Fruit fly (Drosophila melanogaster) Kc167 (cell line): ENCODE results near the gene CG42553.

ENCODE experiments used
- h ChIP-seq: fragments of >200 bp; optimal IDR thresholded peaks from 3 replicates; lab custom pipeline; 2018; ENCODE audit warnings: missing external identifiers
- psq ChIP-seq: fragments of >200 bp; optimal IDR thresholded peaks from 2 replicates; lab custom pipeline; 2017; ENCODE audit warnings: missing external identifiers

DNA sequence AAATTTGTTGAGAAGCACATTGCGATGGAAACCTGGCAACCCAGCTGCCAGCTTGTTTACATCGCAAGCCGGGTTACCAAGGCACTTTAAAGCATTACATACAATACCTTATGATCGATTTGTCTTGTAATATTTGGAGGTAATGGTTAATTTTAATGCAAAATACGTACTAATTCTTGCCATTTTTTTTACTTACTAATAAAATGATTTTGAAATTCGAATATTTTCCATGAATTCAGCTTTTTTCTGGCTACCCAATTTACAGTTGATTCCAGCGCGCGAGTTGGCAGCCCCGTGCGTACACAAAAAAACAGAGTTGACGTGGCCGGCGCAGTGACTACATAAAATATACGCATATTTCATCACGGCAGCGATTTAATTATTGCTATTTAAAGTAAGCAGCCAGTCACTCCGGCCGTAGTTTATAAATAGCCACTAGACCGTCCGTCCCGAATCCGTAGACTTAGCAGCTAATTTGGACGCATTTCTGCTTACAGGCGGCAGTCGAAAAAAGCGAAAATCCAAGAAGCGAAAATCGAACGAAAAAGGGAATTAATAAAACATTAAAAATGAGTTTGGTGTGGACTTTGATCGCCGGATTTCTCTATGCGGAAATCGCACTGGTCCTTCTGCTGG lies 3.8 kb downstream of the CG42553 start, which contains the start of the genes CG13901 and CG13887:
- TF ChIP-seq psq (lab: Kevin White, UChicago) (no peak), h (lab: Kevin White, UChicago) (peak; percentile 13)
